Worm (Caenorhabditis elegans) whole organism, L2 larva: ENCODE measurements around the gene egrh-1.

Experiments
- C34F6.9 ChIP-seq: fragments of 150-350 bp; optimal IDR thresholded peaks from 2 replicates; lab custom pipeline; 2014; ENCODE audit warnings: missing biosample characterization, missing genetic modification characterization
- F13H6.1 ChIP-seq: sonication (generic microtip); optimal IDR thresholded peaks from 2 replicates; lab custom pipeline; 2016; ENCODE audit warnings: missing genetic modification characterization, missing compliant biosample characterization
- Y55F3AM.14 ChIP-seq: fragments of 200-800 bp; sonication (Bioruptor generic); optimal IDR thresholded peaks from 2 replicates; lab custom pipeline; 2018; ENCODE audit warnings: mild to moderate bottlenecking, missing genetic modification characterization, missing compliant biosample characterization
- ZK546.5 ChIP-seq: sonication (generic microtip); optimal IDR thresholded peaks from 2 replicates; lab custom pipeline; 2017; ENCODE audit warnings: missing biosample characterization, missing genetic modification characterization
- alr-1 ChIP-seq: fragments of 150-350 bp; optimal IDR thresholded peaks from 2 replicates; lab custom pipeline; 2014; ENCODE audit warnings: missing biosample characterization, missing genetic modification characterization
- aly-2 ChIP-seq: fragments of 150-350 bp; optimal IDR thresholded peaks from 2 replicates; lab custom pipeline; 2014; ENCODE audit warnings: missing biosample characterization, missing genetic modification characterization
- ama-1 ChIP-seq: fragments of 150-350 bp; optimal IDR thresholded peaks from 2 replicates; lab custom pipeline; 2018; ENCODE audit warnings: inconsistent platforms
- blmp-1 ChIP-seq: sonication (generic microtip); optimal IDR thresholded peaks from 2 replicates; lab custom pipeline; 2017; ENCODE audit warnings: missing genetic modification characterization, mild to moderate bottlenecking, missing compliant biosample characterization, antibody characterized with exemption, moderate library complexity; ENCODE audit not compliant: insufficient read depth
- ceh-16 ChIP-seq: fragments of 150-350 bp; optimal IDR thresholded peaks from 2 replicates; lab custom pipeline; 2014; ENCODE audit warnings: missing biosample characterization, missing genetic modification characterization
- ceh-82 ChIP-seq: fragments of 150-350 bp; optimal IDR thresholded peaks from 2 replicates; lab custom pipeline; 2014; ENCODE audit warnings: missing biosample characterization, missing genetic modification characterization
- crh-2 ChIP-seq: sonication (generic microtip); optimal IDR thresholded peaks from 2 replicates; lab custom pipeline; 2017; ENCODE audit warnings: missing biosample characterization, missing genetic modification characterization
- dmd-4 ChIP-seq: sonication (generic microtip); optimal IDR thresholded peaks from 2 replicates; lab custom pipeline; 2017; ENCODE audit warnings: missing biosample characterization, missing genetic modification characterization
- egl-27 ChIP-seq: sonication (generic microtip); optimal IDR thresholded peaks from 3 replicates; lab custom pipeline; 2017; ENCODE audit warnings: missing biosample characterization, missing genetic modification reagents, missing genetic modification characterization
- elt-1 ChIP-seq: fragments of 150-350 bp; optimal IDR thresholded peaks from 2 replicates; lab custom pipeline; 2014; ENCODE audit warnings: missing biosample characterization, missing genetic modification characterization
- elt-3 ChIP-seq: sonication (generic microtip); optimal IDR thresholded peaks from 2 replicates; lab custom pipeline; 2017; ENCODE audit warnings: missing biosample characterization, missing genetic modification characterization
- fos-1 ChIP-seq: fragments of 150-350 bp; optimal IDR thresholded peaks from 2 replicates; lab custom pipeline; 2014; ENCODE audit warnings: missing biosample characterization, missing genetic modification characterization
- gmeb-1 ChIP-seq: fragments of 150-350 bp; optimal IDR thresholded peaks from 2 replicates; lab custom pipeline; 2014; ENCODE audit warnings: missing biosample characterization, missing genetic modification characterization
- lin-11 ChIP-seq: fragments of 150-350 bp; sonication (generic microtip); optimal IDR thresholded peaks from 2 replicates; lab custom pipeline; 2014; ENCODE audit warnings: missing biosample characterization, missing genetic modification characterization, inconsistent platforms, mixed read lengths
- lin-13 ChIP-seq: fragments of 150-350 bp; optimal IDR thresholded peaks from 2 replicates; lab custom pipeline; 2014; ENCODE audit warnings: missing biosample characterization, missing genetic modification reagents, missing genetic modification characterization
- lin-39 ChIP-seq: fragments of 150-350 bp; optimal IDR thresholded peaks from 2 replicates; lab custom pipeline; 2014; ENCODE audit warnings: missing biosample characterization, missing genetic modification reagents, missing genetic modification characterization
- lsy-2 ChIP-seq, 2 experiments: fragments of 150-350 bp in 1 of 2; sonication (generic microtip) in 1 of 2; optimal IDR thresholded peaks; 2 replicates each; lab custom pipeline; 2014 to 2017; ENCODE audit warnings: missing biosample characterization in 2 of 2, missing genetic modification characterization in 2 of 2
- mab-5 ChIP-seq: fragments of 150-350 bp; optimal IDR thresholded peaks from 2 replicates; lab custom pipeline; 2014; ENCODE audit warnings: missing biosample characterization, missing genetic modification characterization
- mbf-1 ChIP-seq: sonication (generic microtip); optimal IDR thresholded peaks from 2 replicates; lab custom pipeline; 2017; ENCODE audit warnings: missing biosample characterization, missing genetic modification characterization
- mdl-1 ChIP-seq, 2 experiments: fragments of 150-350 bp in 1 of 2; sonication (generic microtip) in 1 of 2; optimal IDR thresholded peaks; 2 replicates each; lab custom pipeline; 2017; ENCODE audit warnings: missing biosample characterization in 2 of 2, missing genetic modification characterization in 2 of 2
- nhr-11 ChIP-seq: fragments of 150-350 bp; optimal IDR thresholded peaks from 2 replicates; lab custom pipeline; 2014; ENCODE audit warnings: missing biosample characterization, missing genetic modification characterization
- nhr-12 ChIP-seq: fragments of 150-350 bp; optimal IDR thresholded peaks from 2 replicates; lab custom pipeline; 2014; ENCODE audit warnings: missing biosample characterization, missing genetic modification characterization
- nhr-129 ChIP-seq: fragments of 150-350 bp; optimal IDR thresholded peaks from 2 replicates; lab custom pipeline; 2014; ENCODE audit warnings: missing biosample characterization, missing genetic modification characterization
- nhr-21 ChIP-seq: fragments of 150-350 bp; optimal IDR thresholded peaks from 2 replicates; lab custom pipeline; 2014; ENCODE audit warnings: missing biosample characterization, missing genetic modification characterization
- nhr-25 ChIP-seq: fragments of 150-350 bp; sonication (generic microtip); optimal IDR thresholded peaks from 3 replicates; lab custom pipeline; 2014; ENCODE audit warnings: missing biosample characterization, missing genetic modification characterization
- nhr-77 ChIP-seq: fragments of 150-350 bp; optimal IDR thresholded peaks from 2 replicates; lab custom pipeline; 2014; ENCODE audit warnings: missing biosample characterization, missing genetic modification characterization
- peb-1 ChIP-seq: fragments of 150-350 bp; optimal IDR thresholded peaks from 2 replicates; lab custom pipeline; 2014; ENCODE audit warnings: missing biosample characterization, missing genetic modification characterization
- sem-4 ChIP-seq: fragments of 150-350 bp; optimal IDR thresholded peaks from 2 replicates; lab custom pipeline; 2014; ENCODE audit warnings: missing biosample characterization, missing genetic modification reagents, missing genetic modification characterization
- skn-1 ChIP-seq: sonication (generic microtip); optimal IDR thresholded peaks from 2 replicates; lab custom pipeline; 2017; ENCODE audit warnings: missing biosample characterization, missing genetic modification characterization
- sma-3 ChIP-seq: sonication (generic microtip); optimal IDR thresholded peaks from 2 replicates; lab custom pipeline; 2016; ENCODE audit warnings: missing genetic modification reagents, missing genetic modification characterization, missing compliant biosample characterization
- sma-9 ChIP-seq, 2 experiments: fragments of 150-350 bp in 1 of 2; sonication (generic microtip) in 1 of 2; optimal IDR thresholded peaks; 2 replicates each; lab custom pipeline; 2014 to 2016; ENCODE audit warnings: missing genetic modification characterization in 2 of 2, mild to moderate bottlenecking in 1 of 2, missing biosample characterization in 1 of 2, missing compliant biosample characterization in 1 of 2, missing genetic modification reagents in 1 of 2, moderate library complexity in 1 of 2
- snpc-4 ChIP-seq: fragments of 150-350 bp; optimal IDR thresholded peaks from 2 replicates; lab custom pipeline; 2014; ENCODE audit warnings: missing biosample characterization, missing genetic modification characterization
- unc-39 ChIP-seq: fragments of 150-350 bp; optimal IDR thresholded peaks from 2 replicates; lab custom pipeline; 2014; ENCODE audit warnings: missing biosample characterization, missing genetic modification characterization
- unc-55 ChIP-seq: fragments of 150-350 bp; sonication (generic microtip); optimal IDR thresholded peaks from 3 replicates; lab custom pipeline; 2014; ENCODE audit warnings: missing biosample characterization, missing genetic modification reagents, missing genetic modification characterization
- ztf-1 ChIP-seq: fragments of 200-800 bp; sonication (Bioruptor generic); conservative IDR thresholded peaks from 2 replicates; pipeline ENCODE4 v1.3.6; 2022; ENCODE audit warnings: missing genetic modification characterization, missing compliant biosample characterization
- ztf-11 ChIP-seq: sonication (generic microtip); optimal IDR thresholded peaks from 2 replicates; lab custom pipeline; 2017; ENCODE audit warnings: missing biosample characterization, missing genetic modification characterization
- ztf-4 ChIP-seq: fragments of 150-350 bp; optimal IDR thresholded peaks from 2 replicates; lab custom pipeline; 2014; ENCODE audit warnings: missing biosample characterization, missing genetic modification characterization

Gene egrh-1

ce11 chrX:14845637-14846036, at the start of gene egrh-1:
TSS of gene egrh-1 (plus strand) at chrX:14845937.
- TF ChIP-seq sma-9 (GFP tag; optimal IDR thresholded peaks at IDR 0.05; lab: Kevin White, UChicago) (no peak), sma-9 (tag; optimal IDR thresholded peaks at IDR 0.05; lab: Kevin White, UChicago) (no peak), nhr-12 (tag; lab: Kevin White, UChicago) (no peak), peb-1 (tag; lab: Kevin White, UChicago) (no peak), gmeb-1 (no peak), nhr-25 (tag; lab: Kevin White, UChicago) (no peak), sma-3 (GFP tag; lab: Kevin White, UChicago) (no peak), crh-2 (no peak), ztf-11 (no peak), nhr-11 (tag; lab: Kevin White, UChicago) (no peak), aly-2 (tag; lab: Kevin White, UChicago) (no peak), unc-39 (tag; lab: Kevin White, UChicago) (no peak), mab-5 (tag; lab: Kevin White, UChicago) (no peak), elt-3 (no peak), Y55F3AM.14 (GFP tag; lab: Kevin White, UChicago) (no peak)

- no peak for TF ChIP-seq C34F6.9 (tag; lab: Kevin White, UChicago)
- no peak for TF ChIP-seq ceh-16 (tag; lab: Kevin White, UChicago)
- TF ChIP-seq ceh-82 (tag; lab: Kevin White, UChicago) = no peak
These were observed 48.3 kb upstream of the egrh-1 start for ce11 chrX:14797405-14797804.

- TF ChIP-seq crh-2 (peak; percentile 23), C34F6.9 (tag; lab: Kevin White, UChicago) (peak; percentile 39), Y55F3AM.14 (GFP tag; lab: Kevin White, UChicago) (no peak), ztf-4 (tag; lab: Kevin White, UChicago) (no peak), ceh-82 (tag; lab: Kevin White, UChicago) (no peak), ztf-1 (GFP tag; lab: Robert Waterston, UW) (no peak), nhr-77 (tag; lab: Kevin White, UChicago) (no peak), aly-2 (tag; lab: Kevin White, UChicago) (no peak), egl-27 (tag; lab: Kevin White, UChicago) (no peak), mdl-1 (tag; optimal IDR thresholded peaks at IDR 0.05; lab: Kevin White, UChicago) (peak in 1 of 2 experiments; percentile 13), unc-55 (peak; percentile 33), elt-1 (tag; lab: Kevin White, UChicago) (no peak), lin-11 (tag; lab: Kevin White, UChicago) (peak; percentile 23), fos-1 (tag; lab: Kevin White, UChicago) (peak; percentile 42), lin-39 (no peak), lsy-2 (tag; optimal IDR thresholded peaks at IDR 0.05; lab: Kevin White, UChicago) (peak in 1 of 2 experiments; percentile 23), nhr-12 (tag; lab: Kevin White, UChicago) (no peak), ztf-11 (no peak), F13H6.1 (tag; lab: Kevin White, UChicago) (peak; percentile 49), alr-1 (tag; lab: Kevin White, UChicago) (no peak), unc-39 (tag; lab: Kevin White, UChicago) (no peak), ama-1 (lab: Kevin White, UChicago) (no peak), dmd-4 (tag; lab: Kevin White, UChicago) (no peak), mbf-1 (tag; lab: Kevin White, UChicago) (no peak), nhr-129 (peak; percentile 29), sma-3 (GFP tag; lab: Kevin White, UChicago) (peak; percentile 45), snpc-4 (no peak), ceh-16 (tag; lab: Kevin White, UChicago) (no peak), sma-9 (GFP tag; optimal IDR thresholded peaks at IDR 0.05; lab: Kevin White, UChicago) (peak; percentile 65), sma-9 (tag; optimal IDR thresholded peaks at IDR 0.05; lab: Kevin White, UChicago) (no peak), nhr-11 (tag; lab: Kevin White, UChicago) (no peak), sem-4 (tag; lab: Kevin White, UChicago) (peak; percentile 32), nhr-21 (tag; lab: Kevin White, UChicago) (no peak), skn-1 (tag; lab: Kevin White, UChicago) (no peak), blmp-1 (tag; lab: Kevin White, UChicago) (no peak), lin-13 (peak; percentile 33), ZK546.5 (tag; lab: Kevin White, UChicago) (no peak)
- TF ChIP-seq, all 48 proteins: peak for 13
These were observed 41.0 kb upstream of the egrh-1 start for ce11 chrX:14804706-14805105.
